Worm (Caenorhabditis elegans) whole organism, L1 larva: ENCODE results near the gene T01G1.2.

Experiments used
- C04F5.9 ChIP-seq: sonication (generic microtip); optimal IDR thresholded peaks from 2 replicates; lab custom pipeline; 2016; ENCODE audit warnings: missing genetic modification characterization, missing compliant biosample characterization
- aly-2 ChIP-seq: fragments of 150-350 bp; optimal IDR thresholded peaks from 2 replicates; lab custom pipeline; 2014; ENCODE audit warnings: missing biosample characterization, missing genetic modification characterization
- blmp-1 ChIP-seq: fragments of 150-350 bp; optimal IDR thresholded peaks from 2 replicates; lab custom pipeline; 2014; ENCODE audit warnings: missing biosample characterization, missing genetic modification characterization
- elt-2 ChIP-seq: sonication (generic microtip); optimal IDR thresholded peaks from 2 replicates; lab custom pipeline; 2016; ENCODE audit warnings: missing genetic modification characterization, mild to moderate bottlenecking, inconsistent platforms, missing compliant biosample characterization, missing genetic modification reagents
- mdl-1 ChIP-seq, 2 experiments: fragments of 150-350 bp; optimal IDR thresholded peaks; 2 replicates each; lab custom pipeline; 2014 to 2017; ENCODE audit warnings: missing biosample characterization in 2 of 2, missing genetic modification characterization in 2 of 2, inconsistent platforms in 1 of 2
- nhr-237 ChIP-seq: fragments of 150-350 bp; optimal IDR thresholded peaks from 2 replicates; lab custom pipeline; 2014; ENCODE audit warnings: missing biosample characterization, missing genetic modification characterization
- nhr-77 ChIP-seq: fragments of 150-350 bp; optimal IDR thresholded peaks from 2 replicates; lab custom pipeline; 2014; ENCODE audit warnings: missing biosample characterization, missing genetic modification characterization
- sup-37 ChIP-seq: fragments of 200-800 bp; sonication (Bioruptor generic); optimal IDR thresholded peaks from 2 replicates; lab custom pipeline; 2018; ENCODE audit warnings: mild to moderate bottlenecking, missing genetic modification characterization, missing compliant biosample characterization
- swsn-7 ChIP-seq: sonication (generic microtip); optimal IDR thresholded peaks from 2 replicates; lab custom pipeline; 2016; ENCODE audit warnings: missing genetic modification characterization, missing compliant biosample characterization
- xbp-1 ChIP-seq: sonication (generic microtip); optimal IDR thresholded peaks from 2 replicates; lab custom pipeline; 2016; ENCODE audit warnings: missing genetic modification characterization, missing compliant biosample characterization
- ztf-4 ChIP-seq: fragments of 150-350 bp; optimal IDR thresholded peaks from 2 replicates; lab custom pipeline; 2014; ENCODE audit warnings: missing biosample characterization, missing genetic modification characterization

- no peak for TF ChIP-seq blmp-1 (tag; lab: Kevin White, UChicago)
- no peak for TF ChIP-seq nhr-77 (tag; lab: Kevin White, UChicago)
- no peak for TF ChIP-seq C04F5.9 (tag; lab: Kevin White, UChicago)
- TF ChIP-seq mdl-1 (tag; optimal IDR thresholded peaks at IDR 0.05; lab: Kevin White, UChicago), result no peak
- TF ChIP-seq ztf-4 (tag; lab: Kevin White, UChicago), result no peak
- no peak for TF ChIP-seq elt-2
- no peak for TF ChIP-seq sup-37
- no peak for TF ChIP-seq swsn-7 (tag; lab: Kevin White, UChicago)
- TF ChIP-seq nhr-237 (tag; lab: Kevin White, UChicago), result no peak
- TF ChIP-seq aly-2 (tag; lab: Kevin White, UChicago), result no peak
- no peak for TF ChIP-seq xbp-1
These were observed 49.2 kb upstream of the T01G1.2 start for ce11 chrIV:11304970-11305369.
